Worm (Caenorhabditis elegans) whole organism, L3 larva: ENCODE data around the gene C04B4.2.

Experiments used
- R02D3.7 ChIP-seq: fragments of 150-350 bp; optimal IDR thresholded peaks from 2 replicates; lab custom pipeline; 2014; ENCODE audit warnings: missing biosample characterization, missing genetic modification characterization
- aly-2 ChIP-seq: fragments of 150-350 bp; optimal IDR thresholded peaks from 2 replicates; lab custom pipeline; 2014; ENCODE audit warnings: missing biosample characterization, missing genetic modification characterization
- ama-1 ChIP-seq: fragments of 150-350 bp; optimal IDR thresholded peaks from 2 replicates; lab custom pipeline; 2018
- ceh-28 ChIP-seq: fragments of 150-350 bp; optimal IDR thresholded peaks from 2 replicates; lab custom pipeline; 2014; ENCODE audit warnings: missing biosample characterization, missing genetic modification reagents, missing genetic modification characterization
- ceh-82 ChIP-seq: fragments of 150-350 bp; optimal IDR thresholded peaks from 2 replicates; lab custom pipeline; 2014; ENCODE audit warnings: missing biosample characterization, missing genetic modification characterization
- ceh-9 ChIP-seq: sonication (generic microtip); optimal IDR thresholded peaks from 2 replicates; lab custom pipeline; 2018; ENCODE audit warnings: missing biosample characterization, missing genetic modification characterization
- daf-12 ChIP-seq: fragments of 150-350 bp; optimal IDR thresholded peaks from 2 replicates; lab custom pipeline; 2014; ENCODE audit warnings: missing biosample characterization, missing genetic modification reagents, missing genetic modification characterization
- egl-5 ChIP-seq: fragments of 150-350 bp; optimal IDR thresholded peaks from 2 replicates; lab custom pipeline; 2017; ENCODE audit warnings: missing biosample characterization, missing genetic modification reagents, missing genetic modification characterization, inconsistent platforms
- elt-1 ChIP-seq: fragments of 150-350 bp; optimal IDR thresholded peaks from 2 replicates; lab custom pipeline; 2014; ENCODE audit warnings: missing biosample characterization, missing genetic modification characterization
- elt-2 ChIP-seq: sonication (generic microtip); optimal IDR thresholded peaks from 2 replicates; lab custom pipeline; 2016; ENCODE audit warnings: missing genetic modification reagents, mild to moderate bottlenecking, missing genetic modification characterization, missing compliant biosample characterization
- elt-3 ChIP-seq, 3 experiments: fragments of 150-350 bp in 1 of 3; sonication (generic microtip) in 2 of 3; optimal IDR thresholded peaks; 2 replicates in 2 of 3; 4 replicates in 1 of 3; lab custom pipeline; 2014 to 2017; ENCODE audit warnings: missing biosample characterization in 3 of 3, missing genetic modification characterization in 3 of 3
- eor-1 ChIP-seq, 2 experiments: fragments of 150-350 bp; optimal IDR thresholded peaks; 2 replicates each; lab custom pipeline; 2014 to 2018; ENCODE audit warnings: missing biosample characterization in 2 of 2, missing genetic modification characterization in 2 of 2
- fos-1 ChIP-seq: fragments of 150-350 bp; optimal IDR thresholded peaks from 2 replicates; lab custom pipeline; 2014; ENCODE audit warnings: missing biosample characterization, missing genetic modification characterization
- hmg-11 ChIP-seq: sonication (generic microtip); optimal IDR thresholded peaks from 2 replicates; lab custom pipeline; 2016; ENCODE audit warnings: missing genetic modification characterization, missing compliant biosample characterization
- lin-39 ChIP-seq: fragments of 150-350 bp; optimal IDR thresholded peaks from 2 replicates; lab custom pipeline; 2018; ENCODE audit warnings: missing biosample characterization, missing genetic modification reagents, missing genetic modification characterization
- mdl-1 ChIP-seq: fragments of 150-350 bp; optimal IDR thresholded peaks from 2 replicates; lab custom pipeline; 2014; ENCODE audit warnings: missing biosample characterization, missing genetic modification characterization
- nhr-11 ChIP-seq: fragments of 150-350 bp; optimal IDR thresholded peaks from 2 replicates; lab custom pipeline; 2014; ENCODE audit warnings: missing biosample characterization, missing genetic modification characterization
- nhr-12 ChIP-seq: fragments of 150-350 bp; optimal IDR thresholded peaks from 2 replicates; lab custom pipeline; 2014; ENCODE audit warnings: missing biosample characterization, missing genetic modification characterization
- nhr-23 ChIP-seq: fragments of 150-350 bp; optimal IDR thresholded peaks from 2 replicates; lab custom pipeline; 2014; ENCODE audit warnings: missing biosample characterization, missing genetic modification reagents, missing genetic modification characterization
- nhr-237 ChIP-seq: fragments of 150-350 bp; optimal IDR thresholded peaks from 2 replicates; lab custom pipeline; 2014; ENCODE audit warnings: missing biosample characterization, missing genetic modification characterization
- nhr-25 ChIP-seq: sonication (generic microtip); optimal IDR thresholded peaks from 2 replicates; lab custom pipeline; 2017; ENCODE audit warnings: missing biosample characterization, missing genetic modification characterization
- nhr-28 ChIP-seq: fragments of 150-350 bp; optimal IDR thresholded peaks from 2 replicates; lab custom pipeline; 2014; ENCODE audit warnings: missing biosample characterization, missing genetic modification characterization
- nhr-43 ChIP-seq: sonication (generic microtip); optimal IDR thresholded peaks from 2 replicates; lab custom pipeline; 2016; ENCODE audit warnings: mild to moderate bottlenecking, missing genetic modification characterization, missing compliant biosample characterization; ENCODE audit not compliant: poor library complexity, severe bottlenecking
- nhr-67 ChIP-seq: fragments of 150-350 bp; optimal IDR thresholded peaks from 2 replicates; lab custom pipeline; 2014; ENCODE audit warnings: missing biosample characterization, missing genetic modification characterization
- nhr-77 ChIP-seq: fragments of 150-350 bp; optimal IDR thresholded peaks from 2 replicates; lab custom pipeline; 2014; ENCODE audit warnings: missing biosample characterization, missing genetic modification characterization
- pha-4 ChIP-seq: fragments of 150-350 bp; optimal IDR thresholded peaks from 2 replicates; lab custom pipeline; 2014; ENCODE audit warnings: missing biosample characterization, missing genetic modification reagents, missing genetic modification characterization
- pqm-1 ChIP-seq: fragments of 150-350 bp; optimal IDR thresholded peaks from 2 replicates; lab custom pipeline; 2017; ENCODE audit warnings: missing biosample characterization, missing genetic modification characterization, inconsistent platforms
- sea-2 ChIP-seq: fragments of 150-350 bp; sonication (generic microtip); optimal IDR thresholded peaks from 4 replicates; lab custom pipeline; 2014; ENCODE audit warnings: missing biosample characterization, missing genetic modification reagents, missing genetic modification characterization
- snpc-4 ChIP-seq: fragments of 150-350 bp; optimal IDR thresholded peaks from 2 replicates; lab custom pipeline; 2014; ENCODE audit warnings: missing biosample characterization, missing genetic modification characterization
- tbx-2 ChIP-seq: sonication (generic microtip); optimal IDR thresholded peaks from 2 replicates; lab custom pipeline; 2016; ENCODE audit warnings: mild to moderate bottlenecking, missing genetic modification characterization, missing compliant biosample characterization
- unc-39 ChIP-seq: sonication (generic microtip); optimal IDR thresholded peaks from 4 replicates; lab custom pipeline; 2017; ENCODE audit warnings: missing biosample characterization, missing genetic modification characterization
- unc-62 ChIP-seq: fragments of 150-350 bp; sonication (generic microtip); optimal IDR thresholded peaks from 4 replicates; lab custom pipeline; 2014; ENCODE audit warnings: missing biosample characterization, missing genetic modification reagents, missing genetic modification characterization
- zag-1 ChIP-seq: fragments of 150-350 bp; optimal IDR thresholded peaks from 2 replicates; lab custom pipeline; 2014; ENCODE audit warnings: missing biosample characterization, missing genetic modification characterization

Gene C04B4.2

ce11 chrX:12242902-12243301, 40.2 kb upstream of the C04B4.2 start:
- no peak for TF ChIP-seq snpc-4
- peak; percentile 39 for TF ChIP-seq elt-2 (tag; lab: Kevin White, UChicago)
- no peak for TF ChIP-seq sea-2
- TF ChIP-seq unc-39, result no peak
- no peak for TF ChIP-seq nhr-77
- TF ChIP-seq aly-2 (tag; lab: Kevin White, UChicago), result no peak
- no peak for TF ChIP-seq lin-39 (tag; lab: Kevin White, UChicago)
- no peak for TF ChIP-seq ceh-9 (tag; lab: Kevin White, UChicago)
- TF ChIP-seq, all 47 proteins: peak for 1

DNA sequence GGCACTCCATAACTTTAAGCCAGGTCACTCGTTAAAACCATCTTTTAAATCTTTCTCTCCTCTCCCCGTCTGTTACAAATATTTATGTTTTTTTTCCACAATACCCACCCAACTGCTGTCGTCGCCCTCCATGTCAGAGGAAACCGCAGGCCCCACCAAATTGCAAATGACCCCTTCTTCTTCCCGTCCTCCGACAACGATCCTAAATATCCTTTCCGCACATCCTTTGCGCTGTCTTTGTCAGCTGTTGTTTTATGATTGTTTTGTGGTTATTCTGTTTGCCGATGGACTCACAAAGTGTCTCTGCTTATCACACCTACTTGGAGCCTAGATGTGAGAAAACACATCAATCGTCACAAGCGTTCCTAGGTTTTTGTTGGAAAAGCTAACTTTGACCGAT, 34.9 kb upstream of the C04B4.2 start:
- TF ChIP-seq nhr-11 (tag; lab: Kevin White, UChicago), result no peak
- no peak for TF ChIP-seq nhr-77
- TF ChIP-seq elt-3 (tag; optimal IDR thresholded peaks at IDR 0.05; lab: Kevin White, UChicago), result no peak
- TF ChIP-seq sea-2, result no peak
- no peak for TF ChIP-seq aly-2 (tag; lab: Kevin White, UChicago)
- TF ChIP-seq R02D3.7, result no peak
- no peak for TF ChIP-seq unc-62 (GFP tag; lab: Kevin White, UChicago)

DNA sequence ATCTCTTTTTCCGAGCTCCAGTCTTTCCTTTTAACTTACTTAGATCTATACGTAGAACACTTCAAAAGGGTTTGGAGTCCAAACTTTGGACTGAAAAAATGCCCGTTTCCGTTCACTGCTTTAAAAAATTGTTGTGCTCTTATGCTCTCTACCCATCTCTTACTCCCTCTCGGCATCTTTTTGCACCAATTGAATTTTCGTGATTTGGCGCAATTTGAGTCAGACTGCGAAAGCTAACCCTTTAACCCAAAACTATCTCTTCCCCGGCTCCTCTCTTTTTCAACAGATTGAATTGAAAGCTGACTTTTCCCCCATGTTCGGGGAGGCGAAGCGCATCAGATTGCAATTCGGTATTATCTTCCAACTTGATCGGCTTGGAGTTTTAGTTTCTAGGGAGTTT, 30.9 kb upstream of the C04B4.2 start:
- no peak for TF ChIP-seq nhr-11 (tag; lab: Kevin White, UChicago)
- TF ChIP-seq unc-62 (GFP tag; lab: Kevin White, UChicago), result no peak
- TF ChIP-seq eor-1 (tag; optimal IDR thresholded peaks at IDR 0.05; lab: Kevin White, UChicago), result no peak
- TF ChIP-seq nhr-67, result no peak
- TF ChIP-seq daf-12, result no peak
- TF ChIP-seq aly-2 (tag; lab: Kevin White, UChicago), result no peak
- TF ChIP-seq fos-1 (tag; lab: Kevin White, UChicago), result no peak
- TF ChIP-seq nhr-25 (tag; lab: Kevin White, UChicago), result no peak
- no peak for TF ChIP-seq elt-1 (tag; lab: Kevin White, UChicago)
- no peak for TF ChIP-seq zag-1 (tag; lab: Kevin White, UChicago)
- TF ChIP-seq hmg-11 (tag; lab: Kevin White, UChicago), result no peak
- no peak for TF ChIP-seq elt-2 (tag; lab: Kevin White, UChicago)
- no peak for TF ChIP-seq snpc-4
- no peak for TF ChIP-seq pha-4 (tag; lab: Kevin White, UChicago)
- TF ChIP-seq sea-2, result no peak
- no peak for TF ChIP-seq nhr-12 (tag; lab: Kevin White, UChicago)
- TF ChIP-seq nhr-23 (tag; lab: Kevin White, UChicago), result no peak
- no peak for TF ChIP-seq egl-5

DNA sequence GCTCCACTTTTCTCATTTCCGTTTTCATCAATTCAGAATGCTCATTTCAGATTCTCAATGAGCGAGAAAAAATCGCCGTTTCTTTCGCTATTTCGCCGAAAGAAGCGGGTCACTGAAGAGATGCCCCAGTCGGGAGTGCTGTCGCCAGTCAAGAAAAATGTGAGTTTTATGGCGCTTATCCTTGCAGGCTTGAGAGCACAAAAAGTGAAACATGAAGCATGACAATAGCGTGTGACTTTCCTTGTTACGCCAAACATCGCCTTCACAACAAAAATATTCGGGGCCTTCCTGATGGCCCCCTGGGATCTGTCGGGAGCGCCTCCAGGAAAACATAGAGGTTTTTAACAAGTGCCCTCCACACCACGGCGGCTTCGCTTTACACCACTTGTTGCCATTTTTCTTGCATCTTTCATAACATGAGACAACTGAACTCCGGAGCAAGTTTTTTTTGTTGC, 26.5 kb upstream of the C04B4.2 start, which contains the start of gene E01G6.2:
Gene E01G6.2 (plus strand): TSS at position 51 of the 455 bp plus-strand sequence.
- TF ChIP-seq lin-39 (tag; lab: Kevin White, UChicago) (peak; percentile 57), mdl-1 (tag; lab: Kevin White, UChicago) (no peak)

DNA sequence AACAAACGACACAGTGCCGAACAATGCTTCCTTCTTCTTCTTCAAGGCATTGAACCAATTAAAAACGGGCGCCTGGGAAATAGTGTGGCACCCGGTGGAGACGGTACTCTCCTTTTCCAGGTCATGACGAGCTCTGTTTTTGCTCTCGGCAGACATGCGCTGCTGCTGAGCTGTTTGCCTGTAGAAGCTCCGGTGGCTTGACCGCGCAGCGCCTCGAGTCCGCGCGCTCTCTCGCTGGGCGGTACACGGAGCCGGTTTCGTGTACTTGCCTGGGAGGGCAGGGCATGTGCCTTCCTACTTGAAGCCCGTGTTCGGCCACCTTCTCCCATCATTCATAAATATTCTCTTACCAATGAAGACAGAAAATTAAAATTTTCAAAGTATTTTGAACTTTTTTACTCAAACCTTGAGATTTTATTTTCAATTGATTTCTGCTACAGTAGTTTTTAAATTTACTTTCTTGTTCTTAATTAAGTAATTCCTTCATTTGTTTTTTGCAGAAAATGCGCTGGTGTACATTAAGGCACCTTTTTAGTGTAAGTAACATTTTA, 22.6 kb upstream of the C04B4.2 start, which contains the start of gene E01G6.1:
Gene E01G6.1 (plus strand): TSS at position 501 of the 551 bp plus-strand sequence.
- TF ChIP-seq aly-2 (tag; lab: Kevin White, UChicago) (no peak), unc-39 (no peak), ceh-9 (tag; lab: Kevin White, UChicago) (no peak), nhr-28 (tag; lab: Kevin White, UChicago) (no peak), nhr-43 (tag; lab: Kevin White, UChicago) (no peak), nhr-67 (no peak), elt-1 (tag; lab: Kevin White, UChicago) (no peak), nhr-237 (no peak), elt-2 (tag; lab: Kevin White, UChicago) (no peak), nhr-12 (tag; lab: Kevin White, UChicago) (no peak), pqm-1 (no peak), ama-1 (lab: Kevin White, UChicago) (no peak), lin-39 (tag; lab: Kevin White, UChicago) (no peak), daf-12 (no peak), ceh-82 (tag; lab: Kevin White, UChicago) (no peak), eor-1 (tag; optimal IDR thresholded peaks at IDR 0.05; lab: Kevin White, UChicago) (no peak), tbx-2 (no peak), ceh-28 (tag; lab: Kevin White, UChicago) (no peak)
